Fruit fly (Drosophila melanogaster) whole organism, adult: Measurements from ENCODE around the gene phol.

Source experiments
- CG11617 ChIP-seq: fragments of 200-800 bp; sonication (Bioruptor generic); optimal IDR thresholded peaks from 2 replicates; lab custom pipeline; 2017; ENCODE audit warnings: mild to moderate bottlenecking, missing biosample characterization, missing genetic modification reagents, missing genetic modification characterization
- CG12768 ChIP-seq: fragments of 200-800 bp; sonication (Bioruptor generic); optimal IDR thresholded peaks from 2 replicates; lab custom pipeline; 2017; ENCODE audit warnings: missing biosample characterization, missing genetic modification characterization, mild to moderate bottlenecking, moderate library complexity, missing genetic modification reagents
- CG14711 ChIP-seq: fragments of 200-800 bp; sonication (Bioruptor generic); optimal IDR thresholded peaks from 2 replicates; lab custom pipeline; 2018; ENCODE audit warnings: missing biosample characterization, mild to moderate bottlenecking, missing genetic modification characterization, moderate library complexity
- CG1620 ChIP-seq: fragments of 200-800 bp; sonication (Bioruptor generic); optimal IDR thresholded peaks from 2 replicates; lab custom pipeline; 2016; ENCODE audit warnings: missing biosample characterization, missing genetic modification characterization
- CG33017 ChIP-seq: fragments of 200-800 bp; sonication (Bioruptor generic); optimal IDR thresholded peaks from 2 replicates; lab custom pipeline; 2018; ENCODE audit warnings: missing biosample characterization, mild to moderate bottlenecking, missing genetic modification characterization, moderate library complexity
- CG5204 ChIP-seq: fragments of 200-800 bp; sonication (Bioruptor generic); optimal IDR thresholded peaks from 2 replicates; lab custom pipeline; 2016; ENCODE audit warnings: missing biosample characterization, missing genetic modification characterization
- CG7045 ChIP-seq: fragments of 200-800 bp; sonication (Bioruptor generic); optimal IDR thresholded peaks from 2 replicates; lab custom pipeline; 2017; ENCODE audit warnings: missing biosample characterization, mild to moderate bottlenecking, missing genetic modification characterization
- CG7101 ChIP-seq: fragments of 200-800 bp; sonication (Bioruptor generic); optimal IDR thresholded peaks from 2 replicates; lab custom pipeline; 2018; ENCODE audit warnings: missing biosample characterization, mild to moderate bottlenecking, missing genetic modification characterization, moderate library complexity
- Clk ChIP-seq: fragments of 200-800 bp; sonication (Bioruptor generic); optimal IDR thresholded peaks from 2 replicates; lab custom pipeline; 2017; ENCODE audit warnings: missing biosample characterization, missing genetic modification characterization
- Crg-1 ChIP-seq: fragments of 200-800 bp; sonication (Bioruptor generic); optimal IDR thresholded peaks from 2 replicates; lab custom pipeline; 2016; ENCODE audit warnings: missing biosample characterization, missing genetic modification characterization
- Hr96 ChIP-seq: fragments of 200-800 bp; sonication (Bioruptor generic); optimal IDR thresholded peaks from 2 replicates; lab custom pipeline; 2016; ENCODE audit warnings: missing biosample characterization, missing genetic modification characterization
- Mnt ChIP-seq: fragments of 200-800 bp; sonication (Bioruptor generic); optimal IDR thresholded peaks from 2 replicates; lab custom pipeline; 2016; ENCODE audit warnings: missing biosample characterization, mild to moderate bottlenecking, missing genetic modification characterization
- bab1 ChIP-seq: fragments of 200-800 bp; sonication (Bioruptor generic); optimal IDR thresholded peaks from 3 replicates; lab custom pipeline; 2019; ENCODE audit warnings: missing biosample characterization, mild to moderate bottlenecking, missing genetic modification characterization, moderate library complexity
- cic ChIP-seq: fragments of 200-800 bp; sonication (Bioruptor generic); optimal IDR thresholded peaks from 2 replicates; lab custom pipeline; 2017; ENCODE audit warnings: missing biosample characterization, mild to moderate bottlenecking, missing genetic modification characterization, moderate library complexity
- cnc ChIP-seq, 2 experiments: fragments of >200 bp; optimal IDR thresholded peaks; 2 replicates each; lab custom pipeline; 2017
- kay ChIP-seq: fragments of 200-800 bp; sonication (Bioruptor generic); peaks from one replicate; lab custom pipeline; 2016; ENCODE audit warnings: missing biosample characterization, missing genetic modification characterization, borderline replicate concordance
- ovo ChIP-seq: fragments of 200-800 bp; sonication (Bioruptor generic); optimal IDR thresholded peaks from 2 replicates; lab custom pipeline; 2016; ENCODE audit warnings: missing biosample characterization, missing genetic modification characterization
- pad ChIP-seq: fragments of 200-800 bp; sonication (Bioruptor generic); optimal IDR thresholded peaks from 3 replicates; lab custom pipeline; 2017; ENCODE audit warnings: missing biosample characterization, missing genetic modification characterization, mild to moderate bottlenecking, moderate library complexity, missing genetic modification reagents
- tj ChIP-seq: fragments of 200-800 bp; sonication (Bioruptor generic); optimal IDR thresholded peaks from 3 replicates; lab custom pipeline; 2017; ENCODE audit warnings: missing biosample characterization, mild to moderate bottlenecking, missing genetic modification characterization, moderate library complexity
- toe ChIP-seq: fragments of 200-800 bp; sonication (Bioruptor generic); optimal IDR thresholded peaks from 2 replicates; lab custom pipeline; 2016; ENCODE audit warnings: missing biosample characterization, missing genetic modification characterization

phol gene

dm6 chr3L:9452422-9452821 is 3.7 kb downstream of the phol start:
- TF ChIP-seq CG12768, result peak; percentile 9
- TF ChIP-seq bab1 (GFP tag; lab: Kevin White, UChicago), result no peak
- peak; percentile 92 for TF ChIP-seq cic (GFP tag; lab: Kevin White, UChicago)
- TF ChIP-seq Hr96 (GFP tag; lab: Kevin White, UChicago), result no peak

- TF ChIP-seq Hr96 (GFP tag; lab: Kevin White, UChicago) (no peak), CG5204 (GFP tag; lab: Kevin White, UChicago) (no peak), Mnt (GFP tag; lab: Kevin White, UChicago) (peak; percentile 77), CG11617 (GFP tag; lab: Kevin White, UChicago) (peak; percentile 71), cnc (optimal IDR thresholded peaks at IDR 0.05; lab: Kevin White, UChicago) (no peak), CG33017 (peak; percentile 68), pad (GFP tag; lab: Kevin White, UChicago) (peak; percentile 69), cic (GFP tag; lab: Kevin White, UChicago) (peak; percentile 63), ovo (no peak), CG1620 (GFP tag; lab: Kevin White, UChicago) (peak; percentile 72), bab1 (GFP tag; lab: Kevin White, UChicago) (peak; percentile 84), Crg-1 (peak; percentile 44), CG14711 (tag; lab: Kevin White, UChicago) (peak; percentile 99), CG7045 (GFP tag; lab: Kevin White, UChicago) (peak; percentile 75), CG12768 (peak; percentile 87), tj (GFP tag; lab: Kevin White, UChicago) (peak; percentile 12), Clk (GFP tag; lab: Kevin White, UChicago) (peak; percentile 32), kay (no peak), CG7101 (tag; lab: Kevin White, UChicago) (peak; percentile 86), toe (peak; percentile 84)
Observed at dm6 chr3L:9451522-9452118, 4.5 kb downstream of the phol start, which contains the start of the genes CG3448 and ghi. CG3448 (minus strand) TSS chr3L:9451572. ghi (plus strand) TSS chr3L:9451876.

DNA sequence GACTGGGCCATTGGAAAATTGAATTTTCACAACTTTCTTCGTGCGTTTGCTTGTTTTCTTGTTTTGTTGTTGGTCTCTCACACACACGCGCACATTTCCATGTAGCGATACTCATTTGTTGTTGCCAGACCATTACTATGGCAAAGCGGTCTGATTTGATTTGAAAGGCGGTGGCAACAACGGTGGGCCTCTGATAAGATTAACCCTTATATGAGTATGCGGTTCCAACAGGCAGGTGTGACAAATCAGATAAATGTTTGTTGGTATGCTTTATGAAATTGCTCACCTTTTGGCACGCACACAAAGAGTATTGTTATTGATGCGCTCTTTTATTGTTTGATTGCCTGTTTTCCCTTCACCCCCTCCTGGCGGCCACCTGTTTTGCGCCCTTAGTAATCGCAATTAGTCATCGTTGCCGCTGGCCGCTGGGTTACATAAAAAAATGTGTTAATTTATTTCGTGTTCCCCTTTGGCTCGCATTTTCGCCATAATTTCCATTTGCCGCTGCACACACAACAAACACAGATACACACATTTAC is 8.8 kb downstream of the phol start:
- peak; percentile 55 for TF ChIP-seq tj (GFP tag; lab: Kevin White, UChicago)
- peak; percentile 99 for TF ChIP-seq kay
- peak; percentile 59 for TF ChIP-seq cic (GFP tag; lab: Kevin White, UChicago)
- no peak for TF ChIP-seq Hr96 (GFP tag; lab: Kevin White, UChicago)
- no peak for TF ChIP-seq toe
- peak; percentile 84 for TF ChIP-seq CG14711 (tag; lab: Kevin White, UChicago)
- peak; percentile 12 for TF ChIP-seq Mnt (GFP tag; lab: Kevin White, UChicago)
- no peak for TF ChIP-seq CG11617 (GFP tag; lab: Kevin White, UChicago)
- peak; percentile 55 for TF ChIP-seq CG33017

dm6 chr3L:9446731-9447238 is 9.3 kb downstream of the phol start, which contains the start of gene CG3529:
CG3529 (plus strand) TSS chr3L:9446864.
- peak; percentile 37 for TF ChIP-seq CG12768
- TF ChIP-seq bab1 (GFP tag; lab: Kevin White, UChicago), result peak; percentile 42
- TF ChIP-seq pad (GFP tag; lab: Kevin White, UChicago), result peak; percentile 35
- TF ChIP-seq Crg-1, result peak; percentile 34
- TF ChIP-seq CG7045 (GFP tag; lab: Kevin White, UChicago), result no peak
- no peak for TF ChIP-seq CG1620 (GFP tag; lab: Kevin White, UChicago)
- peak; percentile 51 for TF ChIP-seq Mnt (GFP tag; lab: Kevin White, UChicago)
- no peak for TF ChIP-seq cnc (optimal IDR thresholded peaks at IDR 0.05; lab: Kevin White, UChicago)
- peak; percentile 45 for TF ChIP-seq CG14711 (tag; lab: Kevin White, UChicago)
- no peak for TF ChIP-seq Clk (GFP tag; lab: Kevin White, UChicago)
- peak; percentile 42 for TF ChIP-seq CG11617 (GFP tag; lab: Kevin White, UChicago)
- peak; percentile 36 for TF ChIP-seq cic (GFP tag; lab: Kevin White, UChicago)
- no peak for TF ChIP-seq tj (GFP tag; lab: Kevin White, UChicago)
- TF ChIP-seq Hr96 (GFP tag; lab: Kevin White, UChicago), result peak; percentile 43
- TF ChIP-seq CG7101 (tag; lab: Kevin White, UChicago), result peak; percentile 30
- peak; percentile 31 for TF ChIP-seq ovo
- peak; percentile 57 for TF ChIP-seq toe
- TF ChIP-seq CG5204 (GFP tag; lab: Kevin White, UChicago), result no peak
- peak; percentile 29 for TF ChIP-seq CG33017
- TF ChIP-seq kay, result no peak

dm6 chr3L:9442625-9443282 is 13.3 kb downstream of the phol start, which contains the start of gene Srg3:
Srg3 (plus strand) TSS chr3L:9443232.
- TF ChIP-seq CG14711 (tag; lab: Kevin White, UChicago) (no peak), CG11617 (GFP tag; lab: Kevin White, UChicago) (no peak), CG12768 (peak; percentile 27)
